Worm (Caenorhabditis elegans): ENCODE measurements around the gene srh-16.

- no peak for TF ChIP-seq nhr-11 (tag; optimal IDR thresholded peaks at IDR 0.05)
- TF ChIP-seq nhr-12 (tag; optimal IDR thresholded peaks at IDR 0.05): no peak
- TF ChIP-seq R02D3.7 (tag; optimal IDR thresholded peaks at IDR 0.05): no peak
Measured at ce11 chrV:12317080-12317479, 25.4 kb downstream of the srh-16 start, which contains the start of gene R04F11.3.

Data from whole organism, L2 larva.